Worm (Caenorhabditis elegans) whole organism, L1 larva: ENCODE results near the gene K09C6.3.

ENCODE experiments used
- lin-39 ChIP-seq: fragments of 150-350 bp; optimal IDR thresholded peaks from 2 replicates; lab custom pipeline; 2014; ENCODE audit warnings: missing biosample characterization, missing genetic modification reagents, missing genetic modification characterization
- lsy-2 ChIP-seq, 2 experiments: fragments of 150-350 bp; optimal IDR thresholded peaks; 2 replicates each; lab custom pipeline; 2014; ENCODE audit warnings: missing biosample characterization in 2 of 2, missing genetic modification characterization in 2 of 2
- ztf-11 ChIP-seq, 2 experiments: sonication (generic microtip); optimal IDR thresholded peaks; 2 replicates each; lab custom pipeline; 2016 to 2017; ENCODE audit warnings: missing genetic modification characterization in 2 of 2, missing biosample characterization in 1 of 2, missing compliant biosample characterization in 1 of 2

ce11 chrV:803472-803871 lies 48.8 kb upstream of the K09C6.3 start:
- no peak for TF ChIP-seq lin-39 (tag; lab: Kevin White, UChicago)
- no peak for TF ChIP-seq lsy-2 (tag; optimal IDR thresholded peaks at IDR 0.05; lab: Kevin White, UChicago)
- TF ChIP-seq ztf-11 (tag; optimal IDR thresholded peaks at IDR 0.05; lab: Kevin White, UChicago): no peak
